Fruit fly (Drosophila melanogaster): ENCODE results near the gene CG14930.

- TF ChIP-seq CG5204 (GFP tag; optimal IDR thresholded peaks at IDR 0.05) = no peak
- TF ChIP-seq CG1620 (GFP tag; optimal IDR thresholded peaks at IDR 0.05) = no peak
These were observed 32.5 kb downstream of the CG14930 start for dm6 chr2L:11488465-11489037.
